Worm (Caenorhabditis elegans) whole organism, mixed stage, embryonic: ENCODE results near the gene srh-95.

Experiments used
- blmp-1 ChIP-seq: fragments of 150-350 bp; optimal IDR thresholded peaks from 2 replicates; lab custom pipeline; 2014; ENCODE audit warnings: missing biosample characterization, missing genetic modification characterization
- elt-1 ChIP-seq: sonication (generic microtip); optimal IDR thresholded peaks from 2 replicates; lab custom pipeline; 2017; ENCODE audit warnings: missing genetic modification characterization, mild to moderate bottlenecking, missing compliant biosample characterization, antibody characterized with exemption, moderate library complexity, borderline replicate concordance; ENCODE audit not compliant: insufficient read depth
- elt-3 ChIP-seq: fragments of 150-350 bp; optimal IDR thresholded peaks from 2 replicates; lab custom pipeline; 2014; ENCODE audit warnings: missing biosample characterization, missing genetic modification characterization
- mep-1 ChIP-seq: fragments of 150-350 bp; optimal IDR thresholded peaks from 2 replicates; lab custom pipeline; 2017; ENCODE audit warnings: missing biosample characterization, missing genetic modification reagents, missing genetic modification characterization, inconsistent platforms
- nhr-12 ChIP-seq: fragments of 150-350 bp; optimal IDR thresholded peaks from 2 replicates; lab custom pipeline; 2014; ENCODE audit warnings: missing biosample characterization, missing genetic modification characterization
- nhr-2 ChIP-seq: fragments of 150-350 bp; optimal IDR thresholded peaks from 2 replicates; lab custom pipeline; 2014; ENCODE audit warnings: missing biosample characterization, missing genetic modification characterization
- pha-4 ChIP-seq: fragments of 150-350 bp; optimal IDR thresholded peaks from 2 replicates; lab custom pipeline; 2018; ENCODE audit warnings: missing biosample characterization, missing genetic modification reagents, missing genetic modification characterization
- snpc-4 ChIP-seq: fragments of 150-350 bp; optimal IDR thresholded peaks from 2 replicates; lab custom pipeline; 2014; ENCODE audit warnings: missing biosample characterization, missing genetic modification characterization
- unc-62 ChIP-seq: fragments of 150-350 bp; optimal IDR thresholded peaks from 2 replicates; lab custom pipeline; 2014; ENCODE audit warnings: missing biosample characterization, missing genetic modification reagents, missing genetic modification characterization

DNA sequence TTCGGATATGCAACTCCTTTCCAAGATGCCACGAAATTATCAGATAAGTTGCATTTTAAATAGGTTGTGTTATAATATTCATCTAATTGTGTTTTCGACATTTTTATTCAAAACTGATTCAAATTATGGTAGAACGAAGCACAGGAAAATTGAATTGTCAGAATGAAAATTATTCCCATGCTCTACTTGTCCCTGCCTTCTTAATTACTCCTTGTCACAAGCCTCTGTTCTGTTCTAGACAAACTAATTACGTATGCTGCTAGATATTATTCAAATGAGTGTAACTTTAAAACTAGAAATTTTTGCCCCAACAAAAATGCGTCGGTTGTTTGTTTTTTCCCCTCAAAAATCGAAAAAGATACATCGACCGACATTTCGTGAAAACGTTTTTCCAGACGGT, 2.6 kb upstream of the srh-95 start, which contains the start of gene srh-104:
- TF ChIP-seq nhr-12 (tag; lab: Kevin White, UChicago) (no peak), pha-4 (tag; lab: Kevin White, UChicago) (no peak), mep-1 (tag; lab: Kevin White, UChicago) (no peak), blmp-1 (tag; lab: Kevin White, UChicago) (no peak), unc-62 (GFP tag; lab: Kevin White, UChicago) (no peak), snpc-4 (tag; lab: Kevin White, UChicago) (no peak), nhr-2 (tag; lab: Kevin White, UChicago) (no peak), elt-3 (tag; lab: Kevin White, UChicago) (no peak), elt-1 (tag; lab: Kevin White, UChicago) (no peak)
